Worm (Caenorhabditis elegans) whole organism, midembryonic: ENCODE measurements around the gene C50F4.8.

Source experiments
- T22C8.4 ChIP-seq: fragments of 200-800 bp; sonication (Bioruptor generic); IDR thresholded peaks from 2 replicates; pipeline ENCODE4 v1.3.6; 2022; ENCODE audit warnings: missing genetic modification characterization, missing compliant biosample characterization
- klf-2 ChIP-seq: fragments of 200-800 bp; sonication (Bioruptor generic); conservative IDR thresholded peaks from 2 replicates; pipeline ENCODE4 v1.3.6; 2022; ENCODE audit warnings: missing genetic modification reagents, missing genetic modification characterization, missing compliant biosample characterization
- med-1 ChIP-seq: sonication (generic microtip); optimal IDR thresholded peaks from 2 replicates; lab custom pipeline; 2017; ENCODE audit warnings: missing genetic modification characterization, mild to moderate bottlenecking, missing compliant biosample characterization, antibody characterized with exemption, missing genetic modification reagents; ENCODE audit not compliant: insufficient read depth

ce11 chrV:9539638-9540037 lies 21.0 kb upstream of the C50F4.8 start, which contains the start of gene C50F4.12:
- no peak for TF ChIP-seq T22C8.4
- TF ChIP-seq klf-2 (GFP tag; lab: Robert Waterston, UW): no peak
- no peak for TF ChIP-seq med-1
